Fruit fly (Drosophila melanogaster): ENCODE results near the gene tow.

The tow gene

dm6 chr3L:6942831-6943114, at the start of gene tow:
Gene tow (plus strand): TSS chr3L:6942856.
- no peak for TF ChIP-seq h (GFP tag; optimal IDR thresholded peaks at IDR 0.05)
- no peak for TF ChIP-seq rgr (GFP tag; optimal IDR thresholded peaks at IDR 0.05)
- no peak for TF ChIP-seq sage (GFP tag; optimal IDR thresholded peaks at IDR 0.05)
- no peak for TF ChIP-seq jim (GFP tag; optimal IDR thresholded peaks at IDR 0.05)
- no peak for TF ChIP-seq ey (GFP tag; optimal IDR thresholded peaks at IDR 0.05)
- TF ChIP-seq Dfd (GFP tag; optimal IDR thresholded peaks at IDR 0.05), result no peak
- no peak for TF ChIP-seq fru (GFP tag; optimal IDR thresholded peaks at IDR 0.05)

DNA sequence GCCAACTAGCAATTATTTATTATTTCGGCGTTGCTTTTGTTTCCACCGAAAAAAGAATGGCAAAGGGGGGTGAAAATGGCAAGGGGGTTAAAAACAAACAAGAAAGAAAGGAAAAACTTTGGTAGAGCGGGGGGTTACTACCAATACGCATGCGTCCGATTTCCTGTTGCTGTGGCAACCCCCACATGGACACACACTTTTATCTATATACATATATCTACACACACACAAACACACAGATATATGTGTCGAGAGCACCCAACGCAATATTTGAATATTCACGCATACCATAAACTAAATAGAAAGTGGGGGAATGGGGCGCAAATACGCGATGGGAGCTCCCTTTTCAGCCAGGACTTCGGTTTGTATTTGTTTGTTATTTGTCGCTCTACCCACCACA, 43.4 kb upstream of the tow start:
- no peak for TF ChIP-seq dmrt93B (GFP tag; optimal IDR thresholded peaks at IDR 0.05)
- TF ChIP-seq HLH106 (tag; optimal IDR thresholded peaks at IDR 0.05), result no peak
- no peak for TF ChIP-seq pan (optimal IDR thresholded peaks at IDR 0.05)
- no peak for TF ChIP-seq brk (GFP tag; optimal IDR thresholded peaks at IDR 0.05)
- TF ChIP-seq psq (GFP tag; optimal IDR thresholded peaks at IDR 0.05), result no peak
- no peak for TF ChIP-seq Dfd (GFP tag; optimal IDR thresholded peaks at IDR 0.05)
- no peak for TF ChIP-seq Jra (GFP tag; optimal IDR thresholded peaks at IDR 0.05)
- no peak for TF ChIP-seq foxo (GFP tag; optimal IDR thresholded peaks at IDR 0.05)
- no peak for TF ChIP-seq br (GFP tag; optimal IDR thresholded peaks at IDR 0.05)
- no peak for TF ChIP-seq dl (GFP tag; optimal IDR thresholded peaks at IDR 0.05; ENCODE audit: insufficient read depth in 1 of 2, partially characterized antibody in 2 of 2)
- TF ChIP-seq CG9705 (GFP tag; optimal IDR thresholded peaks at IDR 0.05), result no peak
- TF ChIP-seq Sp1 (GFP tag; optimal IDR thresholded peaks at IDR 0.05), result no peak
- TF ChIP-seq tai (GFP tag; optimal IDR thresholded peaks at IDR 0.05), result no peak
- TF ChIP-seq OdsH (GFP tag; optimal IDR thresholded peaks at IDR 0.05), result no peak

- no peak for TF ChIP-seq sage (GFP tag; optimal IDR thresholded peaks at IDR 0.05)
- TF ChIP-seq Myc (optimal IDR thresholded peaks at IDR 0.05), result no peak
- no peak for TF ChIP-seq foxo (GFP tag; optimal IDR thresholded peaks at IDR 0.05)
- TF ChIP-seq Sp1 (GFP tag; optimal IDR thresholded peaks at IDR 0.05), result no peak
- TF ChIP-seq Abd-B (GFP tag; optimal IDR thresholded peaks at IDR 0.05), result no peak
- TF ChIP-seq dl (GFP tag; optimal IDR thresholded peaks at IDR 0.05; ENCODE audit: insufficient read depth in 1 of 2, partially characterized antibody in 2 of 2), result peak in 1 of 2 experiments; percentile 80
- no peak for TF ChIP-seq dmrt93B (GFP tag; optimal IDR thresholded peaks at IDR 0.05)
- TF ChIP-seq OdsH (GFP tag; optimal IDR thresholded peaks at IDR 0.05), result peak; percentile 14
- TF ChIP-seq Hr83 (GFP tag; optimal IDR thresholded peaks at IDR 0.05; ENCODE audit: poor library complexity, severe bottlenecking), result peak; percentile 12
- peak; percentile 76 for TF ChIP-seq Vsx2 (GFP tag; optimal IDR thresholded peaks at IDR 0.05; ENCODE audit: partially characterized antibody)
- no peak for TF ChIP-seq tai (GFP tag; optimal IDR thresholded peaks at IDR 0.05)
- no peak for TF ChIP-seq ey (GFP tag; optimal IDR thresholded peaks at IDR 0.05)
- TF ChIP-seq sv (GFP tag; optimal IDR thresholded peaks at IDR 0.05), result peak; percentile 3
- TF ChIP-seq Hnf4 (GFP tag; optimal IDR thresholded peaks at IDR 0.05), result no peak
- no peak for TF ChIP-seq pan (optimal IDR thresholded peaks at IDR 0.05)
- peak; percentile 87 for TF ChIP-seq Dif (GFP tag; optimal IDR thresholded peaks at IDR 0.05; ENCODE audit: partially characterized antibody)
- TF ChIP-seq HLH106 (tag; optimal IDR thresholded peaks at IDR 0.05), result peak; percentile 1
- TF ChIP-seq psq (GFP tag; optimal IDR thresholded peaks at IDR 0.05), result no peak
- peak; percentile 19 for TF ChIP-seq h (GFP tag; optimal IDR thresholded peaks at IDR 0.05)
These were observed 38.7 kb upstream of the tow start for dm6 chr3L:6903985-6904384.

DNA sequence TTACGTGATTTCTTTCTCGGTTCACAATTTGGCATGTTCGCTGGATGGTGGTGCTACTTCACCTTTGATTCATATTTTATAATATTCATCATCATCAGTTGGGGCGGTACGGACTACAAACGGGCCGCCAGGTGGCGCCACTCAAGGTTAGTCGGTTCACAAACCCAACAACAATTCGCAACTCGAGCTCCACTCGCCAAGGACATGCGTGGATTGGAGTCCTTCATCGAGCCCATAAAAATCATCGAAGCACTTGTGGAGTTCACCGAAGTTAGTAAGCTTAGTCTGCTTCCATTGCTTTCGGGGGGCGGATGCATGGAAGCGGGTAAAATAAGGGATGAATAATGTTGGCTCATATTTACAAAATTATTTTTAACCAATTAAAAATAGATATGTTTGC, 35.9 kb upstream of the tow start:
- TF ChIP-seq foxo (GFP tag; optimal IDR thresholded peaks at IDR 0.05) (no peak), tai (GFP tag; optimal IDR thresholded peaks at IDR 0.05) (no peak), woc (GFP tag; optimal IDR thresholded peaks at IDR 0.05) (no peak), dmrt93B (GFP tag; optimal IDR thresholded peaks at IDR 0.05) (no peak), Hr78 (GFP tag; optimal IDR thresholded peaks at IDR 0.05) (no peak), fru (GFP tag; optimal IDR thresholded peaks at IDR 0.05) (no peak), Dif (GFP tag; optimal IDR thresholded peaks at IDR 0.05; ENCODE audit: partially characterized antibody) (no peak)

dm6 chr3L:6911219-6911618, 31.4 kb upstream of the tow start:
- TF ChIP-seq h (GFP tag; optimal IDR thresholded peaks at IDR 0.05), result no peak
- TF ChIP-seq CG9705 (GFP tag; optimal IDR thresholded peaks at IDR 0.05), result no peak
- TF ChIP-seq dmrt93B (GFP tag; optimal IDR thresholded peaks at IDR 0.05), result no peak
- no peak for TF ChIP-seq Vsx2 (GFP tag; optimal IDR thresholded peaks at IDR 0.05; ENCODE audit: partially characterized antibody)
- no peak for TF ChIP-seq Hnf4 (GFP tag; optimal IDR thresholded peaks at IDR 0.05)
- TF ChIP-seq jim (GFP tag; optimal IDR thresholded peaks at IDR 0.05), result no peak
- no peak for TF ChIP-seq usp (GFP tag; optimal IDR thresholded peaks at IDR 0.05)
